Fruit fly (Drosophila melanogaster): Measurements from ENCODE around the gene SNRPG.

The SNRPG gene

DNA sequence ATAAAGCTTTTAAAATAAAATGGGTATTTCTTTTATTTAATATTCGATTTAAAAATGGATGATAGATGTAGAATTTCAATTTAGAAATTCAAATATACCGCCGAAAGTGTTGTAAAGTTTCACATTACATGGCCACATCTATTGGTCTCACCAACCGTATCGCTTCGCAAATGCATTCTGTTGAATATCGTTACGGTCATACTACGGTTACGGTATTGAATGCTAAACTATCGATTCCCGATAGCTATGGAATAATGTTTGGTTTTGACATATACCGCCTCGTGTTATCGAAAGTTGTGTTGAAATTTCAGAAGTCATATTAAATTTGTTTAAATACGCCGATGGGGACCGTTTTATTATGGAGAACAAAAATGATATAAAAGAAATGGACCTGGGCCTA is 10.9 kb upstream of the SNRPG start, which contains the start of the genes CG32573 and CG42512:
Gene CG32573 (plus strand): TSS at position 279 of the 400 bp plus-strand sequence.
Gene CG42512 (plus strand): TSS at position 279 of the 400 bp plus-strand sequence.
- TF ChIP-seq CG14711 (tag; optimal IDR thresholded peaks at IDR 0.05): peak; percentile 4
- TF ChIP-seq cic (GFP tag; optimal IDR thresholded peaks at IDR 0.05): no peak
- TF ChIP-seq CG7101 (tag; optimal IDR thresholded peaks at IDR 0.05): peak; percentile 41
- peak; percentile 35 for TF ChIP-seq bab1 (GFP tag; optimal IDR thresholded peaks at IDR 0.05)
- peak; percentile 41 for TF ChIP-seq Crg-1 (GFP tag; optimal IDR thresholded peaks at IDR 0.05)
- peak; percentile 29 for TF ChIP-seq pad (GFP tag; optimal IDR thresholded peaks at IDR 0.05)
- TF ChIP-seq CG5204 (GFP tag; optimal IDR thresholded peaks at IDR 0.05): peak; percentile 12
- no peak for TF ChIP-seq Mnt (GFP tag; optimal IDR thresholded peaks at IDR 0.05)

DNA sequence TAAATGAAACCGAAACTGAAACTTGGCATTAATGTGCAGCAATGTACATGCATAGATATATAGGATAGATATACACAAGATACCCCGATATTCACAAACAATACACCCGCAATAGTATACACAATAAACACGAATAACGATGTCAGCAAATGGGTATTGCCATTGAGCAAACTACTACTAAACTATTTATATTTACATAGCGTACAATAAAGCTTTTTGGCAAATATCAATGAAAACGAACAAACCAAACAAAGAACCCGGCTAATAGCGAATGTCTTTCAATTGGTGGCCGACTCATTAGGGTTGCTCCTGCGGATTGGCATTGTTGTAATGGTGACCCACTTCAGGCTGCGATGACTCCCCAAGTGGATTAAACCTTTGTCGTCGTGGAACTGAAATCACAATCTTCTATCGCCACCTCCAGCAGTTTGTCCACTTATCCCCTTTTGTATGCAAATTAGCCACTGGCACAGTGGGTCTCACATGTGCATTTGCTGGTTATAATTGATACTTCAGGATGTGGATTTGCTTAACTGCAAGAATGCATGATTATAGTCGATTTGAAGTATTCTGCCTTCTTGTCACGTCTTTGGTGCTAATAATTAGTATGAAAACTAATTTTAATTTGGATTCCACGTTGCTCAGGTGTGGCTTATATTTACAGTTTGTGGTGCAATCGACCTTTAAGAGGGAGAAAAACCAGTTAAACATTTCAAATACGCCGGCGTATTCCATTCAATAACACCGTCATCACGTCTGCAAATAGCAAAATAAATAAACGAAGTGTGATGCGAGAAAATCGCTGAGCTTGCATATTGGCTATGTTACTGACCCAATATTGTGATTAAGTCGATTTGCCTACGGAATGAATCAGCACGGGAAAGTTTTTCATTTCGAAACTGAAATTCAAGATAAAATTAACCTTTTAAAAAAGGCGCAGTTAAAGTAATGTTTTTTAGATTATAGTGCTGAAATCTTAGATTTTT is 10.2 kb upstream of the SNRPG start:
- peak; percentile 3 for TF ChIP-seq CG12768 (GFP tag; optimal IDR thresholded peaks at IDR 0.05)
- no peak for TF ChIP-seq kay (GFP tag; ENCODE audit: borderline replicate concordance)
- peak; percentile 19 for TF ChIP-seq CG14711 (tag; optimal IDR thresholded peaks at IDR 0.05)
- peak; percentile 64 for TF ChIP-seq tj (GFP tag; optimal IDR thresholded peaks at IDR 0.05)
- no peak for TF ChIP-seq Mnt (GFP tag; optimal IDR thresholded peaks at IDR 0.05)

dm6 chrX:16648435-16648781 is 8.2 kb upstream of the SNRPG start:
- TF ChIP-seq Crg-1 (GFP tag; optimal IDR thresholded peaks at IDR 0.05): no peak
- TF ChIP-seq kay (GFP tag; ENCODE audit: borderline replicate concordance): no peak
- TF ChIP-seq CG12768 (GFP tag; optimal IDR thresholded peaks at IDR 0.05): no peak
- TF ChIP-seq CG1620 (GFP tag; optimal IDR thresholded peaks at IDR 0.05): no peak
- TF ChIP-seq CG7045 (GFP tag; optimal IDR thresholded peaks at IDR 0.05): no peak
- peak; percentile 81 for TF ChIP-seq tj (GFP tag; optimal IDR thresholded peaks at IDR 0.05)

DNA sequence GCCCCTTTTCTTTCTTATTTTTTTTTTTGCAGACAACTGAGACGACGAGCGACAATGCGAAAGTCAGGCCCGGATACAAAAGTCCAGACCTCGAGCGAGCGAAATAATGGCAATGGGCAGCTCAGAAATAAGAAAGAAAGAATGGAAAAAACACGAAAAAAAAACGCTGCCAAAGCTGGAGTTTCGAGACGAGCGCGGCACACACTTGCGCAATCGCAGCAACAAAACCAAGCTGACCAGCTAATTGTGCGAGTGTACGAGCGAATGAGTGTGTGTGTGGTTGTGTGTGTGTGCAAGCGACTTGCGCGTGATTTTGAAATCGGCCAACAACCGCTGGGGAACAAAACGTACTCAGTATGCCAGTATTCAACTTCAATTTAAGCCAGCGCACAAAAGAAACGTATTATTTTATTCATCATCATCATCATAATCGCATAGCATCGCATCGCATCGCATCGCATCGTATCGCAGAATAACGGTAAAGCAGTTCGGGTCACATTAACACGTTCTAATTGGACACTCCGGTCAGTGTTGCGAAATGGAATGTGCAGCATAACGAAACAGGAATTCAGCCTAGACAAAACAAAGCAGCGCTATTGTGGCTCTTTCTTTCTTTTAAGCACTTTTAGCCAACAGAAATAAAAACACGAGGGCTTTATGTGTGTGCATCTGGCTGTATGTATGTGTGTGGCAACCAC is 7.7 kb upstream of the SNRPG start:
- no peak for TF ChIP-seq CG12768 (GFP tag; optimal IDR thresholded peaks at IDR 0.05)
- no peak for TF ChIP-seq kay (GFP tag; ENCODE audit: borderline replicate concordance)
- no peak for TF ChIP-seq toe (GFP tag; optimal IDR thresholded peaks at IDR 0.05)
- no peak for TF ChIP-seq CG33017 (tag; optimal IDR thresholded peaks at IDR 0.05)
- TF ChIP-seq tj (GFP tag; optimal IDR thresholded peaks at IDR 0.05): peak; percentile 85
- no peak for TF ChIP-seq ovo (GFP tag; optimal IDR thresholded peaks at IDR 0.05)

DNA sequence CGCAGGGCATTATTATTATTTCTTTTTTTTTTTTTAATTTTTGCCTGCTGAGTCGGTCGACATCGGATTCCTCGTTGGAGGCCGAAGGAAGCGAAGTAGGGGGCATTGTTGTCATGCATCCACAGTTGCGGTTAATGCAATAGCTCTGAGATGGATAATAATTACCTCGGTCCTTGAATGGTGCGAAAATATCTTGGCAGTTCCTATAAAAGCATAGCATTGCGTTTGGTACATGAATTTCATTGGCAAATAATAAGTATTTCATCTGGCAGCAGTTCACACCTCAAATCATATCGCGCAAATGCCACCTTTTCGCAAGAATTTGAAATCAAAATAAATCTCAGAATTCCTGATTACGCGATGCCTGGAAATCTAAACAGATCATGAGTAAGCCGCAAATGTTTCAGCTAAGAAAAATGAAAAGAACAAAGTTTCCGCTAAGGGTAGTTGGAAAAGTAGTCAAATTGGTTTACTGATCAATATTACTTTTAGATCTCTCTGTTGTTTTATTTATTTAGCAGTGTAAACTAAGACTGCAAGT is 6.9 kb upstream of the SNRPG start:
- TF ChIP-seq CG12768 (GFP tag; optimal IDR thresholded peaks at IDR 0.05) (no peak), bab1 (GFP tag; optimal IDR thresholded peaks at IDR 0.05) (no peak), CG7045 (GFP tag; optimal IDR thresholded peaks at IDR 0.05) (no peak), tj (GFP tag; optimal IDR thresholded peaks at IDR 0.05) (no peak), ovo (GFP tag; optimal IDR thresholded peaks at IDR 0.05) (no peak), toe (GFP tag; optimal IDR thresholded peaks at IDR 0.05) (no peak), CG7101 (tag; optimal IDR thresholded peaks at IDR 0.05) (no peak), cic (GFP tag; optimal IDR thresholded peaks at IDR 0.05) (no peak), pad (GFP tag; optimal IDR thresholded peaks at IDR 0.05) (no peak), CG33017 (tag; optimal IDR thresholded peaks at IDR 0.05) (no peak), Crg-1 (GFP tag; optimal IDR thresholded peaks at IDR 0.05) (no peak), Mnt (GFP tag; optimal IDR thresholded peaks at IDR 0.05) (no peak), CG5204 (GFP tag; optimal IDR thresholded peaks at IDR 0.05) (no peak), CG14711 (tag; optimal IDR thresholded peaks at IDR 0.05) (no peak), kay (GFP tag; ENCODE audit: borderline replicate concordance) (no peak), CG11617 (GFP tag; optimal IDR thresholded peaks at IDR 0.05) (no peak)

DNA sequence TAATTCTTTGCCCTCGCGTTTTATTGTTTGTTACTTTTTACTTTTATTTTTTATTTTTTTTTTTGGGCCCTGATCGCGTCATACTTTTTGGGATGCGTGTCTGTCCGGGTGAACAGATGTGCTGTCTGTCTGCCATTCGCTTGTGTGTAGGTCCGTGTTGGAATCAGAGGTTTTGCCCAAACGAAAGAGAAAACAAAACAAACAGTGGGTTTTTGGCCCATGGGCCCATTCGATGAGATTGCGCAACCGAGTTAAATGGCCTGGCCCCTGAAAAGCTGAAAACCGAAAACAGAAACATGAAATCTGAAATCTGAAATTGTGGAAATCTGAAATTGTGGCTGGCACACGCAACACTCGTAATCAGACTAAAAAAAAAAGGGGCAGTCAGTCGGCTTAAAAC is 5.3 kb upstream of the SNRPG start:
- TF ChIP-seq cic (GFP tag; optimal IDR thresholded peaks at IDR 0.05) (no peak), toe (GFP tag; optimal IDR thresholded peaks at IDR 0.05) (no peak)

dm6 chrX:16644535-16645131 is 4.4 kb upstream of the SNRPG start:
- no peak for TF ChIP-seq CG7101 (tag; optimal IDR thresholded peaks at IDR 0.05)
- no peak for TF ChIP-seq kay (GFP tag; ENCODE audit: borderline replicate concordance)
- no peak for TF ChIP-seq CG5204 (GFP tag; optimal IDR thresholded peaks at IDR 0.05)
- no peak for TF ChIP-seq CG33017 (tag; optimal IDR thresholded peaks at IDR 0.05)
- no peak for TF ChIP-seq Hr96 (GFP tag; optimal IDR thresholded peaks at IDR 0.05)
- no peak for TF ChIP-seq cnc (optimal IDR thresholded peaks at IDR 0.05)
- no peak for TF ChIP-seq CG11617 (GFP tag; optimal IDR thresholded peaks at IDR 0.05)
- no peak for TF ChIP-seq CG1620 (GFP tag; optimal IDR thresholded peaks at IDR 0.05)
- TF ChIP-seq ovo (GFP tag; optimal IDR thresholded peaks at IDR 0.05): no peak

Measured in whole organism, adult.